Worm (Caenorhabditis elegans): ENCODE results near the gene memi-2.

The memi-2 gene

ce11 chrIV:13412845-13413383, 12.6 kb upstream of the memi-2 start, which contains the start of gene gcl-1 (continued):
- TF ChIP-seq fkh-8 (tag; optimal IDR thresholded peaks at IDR 0.05) (no peak), zag-1 (tag; optimal IDR thresholded peaks at IDR 0.05) (no peak), lsy-2 (tag; optimal IDR thresholded peaks at IDR 0.05) (no peak), nhr-90 (tag; optimal IDR thresholded peaks at IDR 0.05; ENCODE audit: poor library complexity) (no peak), isw-1 (GFP tag; IDR thresholded peaks at IDR 0.05) (no peak), efl-1 (optimal IDR thresholded peaks at IDR 0.05) (no peak), efl-1 (GFP tag; optimal IDR thresholded peaks at IDR 0.05 in 1 of 2) (no peak), nhr-12 (tag; optimal IDR thresholded peaks at IDR 0.05) (no peak), nhr-28 (tag; optimal IDR thresholded peaks at IDR 0.05) (no peak), vab-15 (tag; optimal IDR thresholded peaks at IDR 0.05) (no peak), grh-1 (GFP tag; IDR thresholded peaks at IDR 0.05) (0 out of 2 replicates have a peak, but pooled peaks have one; percentile 29), egl-27 (tag; optimal IDR thresholded peaks at IDR 0.05) (no peak), mef-2 (tag; optimal IDR thresholded peaks at IDR 0.05) (no peak), ceh-90 (tag; optimal IDR thresholded peaks at IDR 0.05) (no peak), nhr-19 (GFP tag; conservative IDR thresholded peaks at IDR 0.05) (no peak), tlp-1 (tag; optimal IDR thresholded peaks at IDR 0.05) (no peak), ceh-63 (GFP tag; optimal IDR thresholded peaks at IDR 0.05) (no peak), nhr-84 (tag; optimal IDR thresholded peaks at IDR 0.05) (no peak), Y116A8C.19 (tag; optimal IDR thresholded peaks at IDR 0.05; ENCODE audit: borderline replicate concordance) (no peak)

ce11 chrIV:13408018-13408417, 7.7 kb upstream of the memi-2 start, which contains the start of gene Y62E10A.19:
TSS of gene Y62E10A.19 (minus strand) at chrIV:13408306.
- TF ChIP-seq dpl-1 (GFP tag; optimal IDR thresholded peaks at IDR 0.05) (no peak), blmp-1 (tag; optimal IDR thresholded peaks at IDR 0.05) (peak; percentile 80), lin-13 (GFP tag; optimal IDR thresholded peaks at IDR 0.05) (no peak)

- TF ChIP-seq hpl-2 (GFP tag; optimal IDR thresholded peaks at IDR 0.05) (no peak), fkh-4 (tag; optimal IDR thresholded peaks at IDR 0.05; ENCODE audit: borderline replicate concordance) (no peak), unc-98 (GFP tag; IDR thresholded peaks at IDR 0.05) (no peak), mdl-1 (tag; optimal IDR thresholded peaks at IDR 0.05) (peak in 1 of 2 experiments; percentile 17)
Measured at ce11 chrIV:13398728-13399127, 1.6 kb downstream of the memi-2 start, which contains the start of gene Y62E10A.13. TSS of gene Y62E10A.13 (minus strand) at chrIV:13399053.

- no peak for TF ChIP-seq rnt-1 (tag; optimal IDR thresholded peaks at IDR 0.05)
- TF ChIP-seq F16B12.6 (tag; optimal IDR thresholded peaks at IDR 0.05), result no peak
- peak; percentile 18 for TF ChIP-seq nhr-20 (tag; optimal IDR thresholded peaks at IDR 0.05)
- TF ChIP-seq hpl-2 (GFP tag; optimal IDR thresholded peaks at IDR 0.05), result no peak
- TF ChIP-seq dsc-1 (tag; optimal IDR thresholded peaks at IDR 0.05), result no peak
- TF ChIP-seq lin-14 (GFP tag; optimal IDR thresholded peaks at IDR 0.05), result no peak
- TF ChIP-seq lin-35 (GFP tag; optimal IDR thresholded peaks at IDR 0.05), result peak in 1 of 2 experiments; percentile 5
- TF ChIP-seq ceh-88 (GFP tag; IDR thresholded peaks at IDR 0.05), result no peak
- peak; percentile 27 for TF ChIP-seq nhr-71 (tag; optimal IDR thresholded peaks at IDR 0.05)
- TF ChIP-seq efl-3 (GFP tag; optimal IDR thresholded peaks at IDR 0.05), result no peak
- TF ChIP-seq lir-3 (tag; optimal IDR thresholded peaks at IDR 0.05; ENCODE audit: poor library complexity), result no peak
- no peak for TF ChIP-seq pag-3 (tag; optimal IDR thresholded peaks at IDR 0.05; ENCODE audit: borderline replicate concordance, insufficient read depth)
- no peak for TF ChIP-seq sox-4 (tag; optimal IDR thresholded peaks at IDR 0.05)
- no peak for TF ChIP-seq isw-1 (GFP tag; IDR thresholded peaks at IDR 0.05)
- TF ChIP-seq ceh-63 (GFP tag; optimal IDR thresholded peaks at IDR 0.05), result no peak
- TF ChIP-seq efl-1 (optimal IDR thresholded peaks at IDR 0.05), result no peak
- TF ChIP-seq efl-1 (GFP tag; optimal IDR thresholded peaks at IDR 0.05 in 1 of 2), result peak in 1 of 2 experiments; percentile 54
- no peak for TF ChIP-seq zip-4 (GFP tag; optimal IDR thresholded peaks at IDR 0.05)
- TF ChIP-seq elt-2 (tag; optimal IDR thresholded peaks at IDR 0.05), result peak; percentile 80
- no peak for TF ChIP-seq grh-1 (GFP tag; IDR thresholded peaks at IDR 0.05)
- TF ChIP-seq tbx-2 (tag; optimal IDR thresholded peaks at IDR 0.05), result no peak
- TF ChIP-seq unc-98 (GFP tag; IDR thresholded peaks at IDR 0.05), result no peak
- TF ChIP-seq zag-1 (tag; optimal IDR thresholded peaks at IDR 0.05), result no peak
- no peak for TF ChIP-seq irx-1 (tag; optimal IDR thresholded peaks at IDR 0.05)
- TF ChIP-seq C34B4.2 (tag; optimal IDR thresholded peaks at IDR 0.05), result no peak
- TF ChIP-seq hlh-17 (GFP tag; optimal IDR thresholded peaks at IDR 0.05; ENCODE audit: borderline replicate concordance), result no peak
- no peak for TF ChIP-seq skn-1 (tag; optimal IDR thresholded peaks at IDR 0.05)
- TF ChIP-seq sup-37 (GFP tag; optimal IDR thresholded peaks at IDR 0.05), result no peak
Measured at ce11 chrIV:13396375-13396774, 3.9 kb downstream of the memi-2 start.

Measured in whole organism, L1 larva.